Worm (Caenorhabditis elegans) whole organism, L4 larva: ENCODE measurements around the gene atgl-1.

Experiments used
- gei-8 ChIP-seq: fragments of 200-800 bp; sonication (Bioruptor generic); optimal IDR thresholded peaks from 2 replicates; lab custom pipeline; 2018; ENCODE audit warnings: mild to moderate bottlenecking, missing genetic modification characterization, missing compliant biosample characterization
- lin-39 ChIP-seq: fragments of 150-350 bp; optimal IDR thresholded peaks from 2 replicates; lab custom pipeline; 2014; ENCODE audit warnings: missing biosample characterization, missing genetic modification reagents, missing genetic modification characterization
- madf-9 ChIP-seq: fragments of 200-800 bp; sonication (Bioruptor generic); conservative IDR thresholded peaks from 2 replicates; pipeline ENCODE4 v1.3.6; 2022; ENCODE audit warnings: missing genetic modification reagents, missing genetic modification characterization, missing compliant biosample characterization
- nhr-76 ChIP-seq: fragments of 150-350 bp; optimal IDR thresholded peaks from 2 replicates; lab custom pipeline; 2014; ENCODE audit warnings: missing biosample characterization, missing genetic modification characterization
- nhr-77 ChIP-seq: fragments of 150-350 bp; optimal IDR thresholded peaks from 2 replicates; lab custom pipeline; 2014; ENCODE audit warnings: missing biosample characterization, missing genetic modification characterization
- snpc-4 ChIP-seq: fragments of 150-350 bp; optimal IDR thresholded peaks from 2 replicates; lab custom pipeline; 2014; ENCODE audit warnings: missing biosample characterization, missing genetic modification characterization

- TF ChIP-seq gei-8 (GFP tag; lab: Kevin White, UChicago) (no peak), snpc-4 (no peak), nhr-76 (tag; lab: Kevin White, UChicago) (no peak), nhr-77 (tag; lab: Kevin White, UChicago) (peak; percentile 91), lin-39 (tag; lab: Kevin White, UChicago) (no peak), madf-9 (GFP tag; lab: Robert Waterston, UW) (no peak)
Observed at ce11 chrIII:6374947-6375415, 44.3 kb downstream of the atgl-1 start, which contains the start of the genes rps-13 and nfx-1.
